Worm (Caenorhabditis elegans) whole organism, mixed stage, embryonic: ENCODE measurements around the gene trpp-1.

Experiments
- M03D4.4 ChIP-seq: sonication (generic microtip); optimal IDR thresholded peaks from 2 replicates; lab custom pipeline; 2017; ENCODE audit warnings: mild to moderate bottlenecking, missing genetic modification characterization, missing compliant biosample characterization
- bed-3 ChIP-seq: fragments of 200-800 bp; sonication (Bioruptor generic); optimal IDR thresholded peaks from 3 replicates; lab custom pipeline; 2018; ENCODE audit warnings: mild to moderate bottlenecking, missing genetic modification characterization, moderate library complexity, missing compliant biosample characterization
- ceh-39 ChIP-seq: fragments of 150-350 bp; optimal IDR thresholded peaks from 2 replicates; lab custom pipeline; 2014; ENCODE audit warnings: missing biosample characterization, missing genetic modification characterization
- ceh-43 ChIP-seq: fragments of 200-800 bp; sonication (Bioruptor generic); optimal IDR thresholded peaks from 2 replicates; lab custom pipeline; 2018; ENCODE audit warnings: mild to moderate bottlenecking, missing genetic modification characterization, moderate library complexity, missing compliant biosample characterization
- ces-1 ChIP-seq: fragments of 150-350 bp; optimal IDR thresholded peaks from 2 replicates; lab custom pipeline; 2014; ENCODE audit warnings: missing biosample characterization, missing genetic modification reagents, missing genetic modification characterization
- cnd-1 ChIP-seq: fragments of 200-800 bp; sonication (Bioruptor generic); optimal IDR thresholded peaks from 2 replicates; lab custom pipeline; 2018; ENCODE audit warnings: mild to moderate bottlenecking, missing genetic modification characterization, missing compliant biosample characterization
- drap-1 ChIP-seq: fragments of 200-800 bp; sonication (Bioruptor generic); optimal IDR thresholded peaks from 3 replicates; lab custom pipeline; 2018; ENCODE audit warnings: mild to moderate bottlenecking, missing genetic modification characterization, missing compliant biosample characterization
- elt-1 ChIP-seq: sonication (generic microtip); optimal IDR thresholded peaks from 2 replicates; lab custom pipeline; 2017; ENCODE audit warnings: missing genetic modification characterization, mild to moderate bottlenecking, missing compliant biosample characterization, antibody characterized with exemption, moderate library complexity, borderline replicate concordance; ENCODE audit not compliant: insufficient read depth
- elt-3 ChIP-seq: fragments of 150-350 bp; optimal IDR thresholded peaks from 2 replicates; lab custom pipeline; 2014; ENCODE audit warnings: missing biosample characterization, missing genetic modification characterization
- flh-1 ChIP-seq: fragments of 200-800 bp; sonication (Bioruptor generic); optimal IDR thresholded peaks from 2 replicates; lab custom pipeline; 2018; ENCODE audit warnings: mild to moderate bottlenecking, missing genetic modification characterization, moderate library complexity, missing compliant biosample characterization
- ham-2 ChIP-seq: fragments of 200-800 bp; sonication (Bioruptor generic); optimal IDR thresholded peaks from 2 replicates; lab custom pipeline; 2018; ENCODE audit warnings: mild to moderate bottlenecking, missing genetic modification characterization, missing compliant biosample characterization
- hlh-1 ChIP-seq: fragments of 150-350 bp; optimal IDR thresholded peaks from 2 replicates; lab custom pipeline; 2014; ENCODE audit warnings: missing biosample characterization, missing genetic modification reagents, missing genetic modification characterization
- lin-13 ChIP-seq: fragments of 150-350 bp; optimal IDR thresholded peaks from 2 replicates; lab custom pipeline; 2014; ENCODE audit warnings: missing biosample characterization, missing genetic modification characterization
- lin-32 ChIP-seq: fragments of 200-800 bp; sonication (Bioruptor generic); optimal IDR thresholded peaks from 2 replicates; lab custom pipeline; 2018; ENCODE audit warnings: mild to moderate bottlenecking, missing genetic modification characterization, missing compliant biosample characterization
- lsy-2 ChIP-seq: fragments of 150-350 bp; optimal IDR thresholded peaks from 2 replicates; lab custom pipeline; 2014; ENCODE audit warnings: missing biosample characterization, missing genetic modification characterization
- mep-1 ChIP-seq: fragments of 150-350 bp; optimal IDR thresholded peaks from 2 replicates; lab custom pipeline; 2017; ENCODE audit warnings: missing biosample characterization, missing genetic modification reagents, missing genetic modification characterization, inconsistent platforms
- mls-2 ChIP-seq: sonication (generic microtip); optimal IDR thresholded peaks from 2 replicates; lab custom pipeline; 2016; ENCODE audit warnings: mild to moderate bottlenecking, missing genetic modification characterization, moderate library complexity, missing compliant biosample characterization
- nhr-12 ChIP-seq: fragments of 150-350 bp; optimal IDR thresholded peaks from 2 replicates; lab custom pipeline; 2014; ENCODE audit warnings: missing biosample characterization, missing genetic modification characterization
- nhr-237 ChIP-seq: fragments of 150-350 bp; optimal IDR thresholded peaks from 2 replicates; lab custom pipeline; 2014; ENCODE audit warnings: missing biosample characterization, missing genetic modification characterization
- nhr-28 ChIP-seq: fragments of 150-350 bp; optimal IDR thresholded peaks from 2 replicates; lab custom pipeline; 2014; ENCODE audit warnings: missing biosample characterization, missing genetic modification characterization
- nhr-76 ChIP-seq: sonication (generic microtip); optimal IDR thresholded peaks from 2 replicates; lab custom pipeline; 2017; ENCODE audit warnings: missing biosample characterization, missing genetic modification characterization
- pha-4 ChIP-seq: fragments of 150-350 bp; optimal IDR thresholded peaks from 2 replicates; lab custom pipeline; 2018; ENCODE audit warnings: missing biosample characterization, missing genetic modification reagents, missing genetic modification characterization
- sem-2 ChIP-seq: fragments of 200-800 bp; sonication (Bioruptor generic); optimal IDR thresholded peaks from 2 replicates; lab custom pipeline; 2018; ENCODE audit warnings: mild to moderate bottlenecking, missing genetic modification characterization, missing compliant biosample characterization
- snpc-4 ChIP-seq: fragments of 150-350 bp; optimal IDR thresholded peaks from 2 replicates; lab custom pipeline; 2014; ENCODE audit warnings: missing biosample characterization, missing genetic modification characterization
- sptf-1 ChIP-seq: sonication (generic microtip); optimal IDR thresholded peaks from 2 replicates; lab custom pipeline; 2017; ENCODE audit warnings: mild to moderate bottlenecking, missing genetic modification characterization, moderate library complexity, missing compliant biosample characterization
- tbx-8 ChIP-seq: fragments of 200-800 bp; sonication (Bioruptor generic); optimal IDR thresholded peaks from 2 replicates; lab custom pipeline; 2018; ENCODE audit warnings: mild to moderate bottlenecking, missing genetic modification characterization, moderate library complexity, missing compliant biosample characterization
- unc-120 ChIP-seq: sonication (generic microtip); optimal IDR thresholded peaks from 2 replicates; lab custom pipeline; 2017; ENCODE audit warnings: missing genetic modification characterization, missing compliant biosample characterization; ENCODE audit not compliant: poor library complexity, severe bottlenecking
- unc-39 ChIP-seq: fragments of 150-350 bp; optimal IDR thresholded peaks from 2 replicates; lab custom pipeline; 2014; ENCODE audit warnings: missing biosample characterization, missing genetic modification characterization
- zip-8 ChIP-seq: fragments of 150-350 bp; optimal IDR thresholded peaks from 2 replicates; lab custom pipeline; 2014; ENCODE audit warnings: missing biosample characterization, missing genetic modification characterization
- ztf-11 ChIP-seq: fragments of 150-350 bp; optimal IDR thresholded peaks from 2 replicates; lab custom pipeline; 2014; ENCODE audit warnings: missing biosample characterization, missing genetic modification characterization

trpp-1 gene

ce11 chrV:156044-156869, 45.1 kb upstream of the trpp-1 start, which contains the start of gene ttb-1:
Gene ttb-1 (plus strand): TSS chrV:156819.
- TF ChIP-seq ham-2 = peak; percentile 12
- peak; percentile 20 for TF ChIP-seq ces-1 (GFP tag; lab: Kevin White, UChicago)
- no peak for TF ChIP-seq elt-1 (tag; lab: Kevin White, UChicago)
- TF ChIP-seq lsy-2 (tag; lab: Kevin White, UChicago) = peak; percentile 11

ce11 chrV:166687-167086, 34.7 kb upstream of the trpp-1 start, which contains the start of gene Y108G3AL.2:
Gene Y108G3AL.2 (plus strand): TSS chrV:166987.
- no peak for TF ChIP-seq lin-13 (tag; lab: Kevin White, UChicago)
- no peak for TF ChIP-seq ham-2
- no peak for TF ChIP-seq flh-1 (GFP tag; lab: Kevin White, UChicago)
- no peak for TF ChIP-seq sem-2 (GFP tag; lab: Kevin White, UChicago)
- no peak for TF ChIP-seq hlh-1
- TF ChIP-seq pha-4 (tag; lab: Kevin White, UChicago) = no peak
- no peak for TF ChIP-seq lin-32 (GFP tag; lab: Kevin White, UChicago)
- TF ChIP-seq ztf-11 (tag; lab: Kevin White, UChicago) = no peak
- TF ChIP-seq ceh-39 (tag; lab: Kevin White, UChicago) = no peak
- no peak for TF ChIP-seq zip-8
- TF ChIP-seq bed-3 = no peak
- TF ChIP-seq ceh-43 (GFP tag; lab: Kevin White, UChicago) = no peak
- TF ChIP-seq tbx-8 (GFP tag; lab: Kevin White, UChicago) = no peak
- TF ChIP-seq elt-3 = no peak
- TF ChIP-seq elt-1 (tag; lab: Kevin White, UChicago) = no peak
- no peak for TF ChIP-seq unc-39
- TF ChIP-seq nhr-76 (tag; lab: Kevin White, UChicago) = no peak

- no peak for TF ChIP-seq ztf-11 (tag; lab: Kevin White, UChicago)
These were observed 29.3 kb upstream of the trpp-1 start, which contains the start of gene cfap-36 for ce11 chrV:172110-172509. Gene cfap-36 (minus strand): TSS chrV:172210.

DNA sequence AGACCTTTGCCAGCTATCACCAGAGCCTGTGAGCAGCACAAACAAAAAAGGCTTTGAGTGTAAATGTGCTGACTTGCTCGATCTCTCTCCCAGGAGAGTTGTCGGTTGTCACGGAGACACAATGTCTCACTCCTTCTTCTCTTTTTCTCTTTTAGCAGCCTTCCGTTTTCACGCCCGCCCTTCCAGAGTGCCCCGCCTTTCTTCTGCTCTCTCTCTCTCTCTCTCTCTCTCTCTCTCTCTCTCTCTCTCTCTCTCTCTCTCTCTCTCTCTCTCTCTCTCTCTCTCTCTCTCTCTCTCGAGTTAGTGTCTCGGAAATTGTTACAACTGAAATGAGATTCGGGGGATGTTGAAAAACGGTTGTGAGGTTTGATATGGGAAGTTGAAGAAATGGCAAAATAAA, 28.0 kb upstream of the trpp-1 start:
- no peak for TF ChIP-seq unc-120 (tag; lab: Kevin White, UChicago)
- no peak for TF ChIP-seq cnd-1
- peak; percentile 5 for TF ChIP-seq M03D4.4

- no peak for TF ChIP-seq M03D4.4
- TF ChIP-seq nhr-28 (tag; lab: Kevin White, UChicago) = no peak
- TF ChIP-seq hlh-1 = no peak
- no peak for TF ChIP-seq zip-8
- TF ChIP-seq ztf-11 (tag; lab: Kevin White, UChicago) = no peak
- no peak for TF ChIP-seq elt-1 (tag; lab: Kevin White, UChicago)
- no peak for TF ChIP-seq sptf-1 (tag; lab: Kevin White, UChicago)
- TF ChIP-seq drap-1 = no peak
- no peak for TF ChIP-seq mls-2
- no peak for TF ChIP-seq elt-3
- no peak for TF ChIP-seq nhr-12
- no peak for TF ChIP-seq sem-2 (GFP tag; lab: Kevin White, UChicago)
- TF ChIP-seq snpc-4 (tag; lab: Kevin White, UChicago) = no peak
- TF ChIP-seq lin-13 (tag; lab: Kevin White, UChicago) = no peak
These were observed 26.9 kb upstream of the trpp-1 start for ce11 chrV:174520-174919.

DNA sequence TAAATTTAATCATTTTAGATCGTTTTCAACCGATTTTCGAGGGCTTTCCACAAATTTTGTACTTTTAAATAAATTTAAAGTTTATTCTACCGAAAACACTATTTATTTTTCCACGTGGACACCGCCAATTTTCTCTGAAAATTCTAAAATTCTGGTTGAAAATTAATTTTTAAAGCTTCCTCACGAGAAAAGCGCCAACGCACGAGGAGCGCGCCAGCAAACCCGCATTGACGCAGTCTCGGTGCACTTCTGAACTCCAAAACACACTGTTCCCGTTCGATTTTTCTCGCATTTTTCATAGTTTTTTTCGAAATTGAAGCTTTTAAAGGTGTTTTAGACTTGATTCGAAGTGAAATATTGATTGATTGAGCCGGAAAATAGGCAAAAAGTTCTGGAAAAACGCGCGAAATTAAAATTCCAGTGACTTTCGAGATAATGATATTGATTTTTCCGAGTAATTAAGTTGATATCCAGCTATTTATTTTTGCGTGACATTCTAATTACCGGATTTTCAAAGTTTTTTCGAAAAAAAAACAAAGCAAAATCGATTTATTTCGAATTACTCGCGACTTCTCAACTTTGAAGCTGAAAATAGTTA, 24.4 kb upstream of the trpp-1 start, which contains the start of gene cul-3:
TSS of gene cul-3 (plus strand) at position 548 of the 598 bp plus-strand sequence.
- peak; percentile 78 for TF ChIP-seq lin-13 (tag; lab: Kevin White, UChicago)
- peak; percentile 43 for TF ChIP-seq ces-1 (GFP tag; lab: Kevin White, UChicago)
- TF ChIP-seq sptf-1 (tag; lab: Kevin White, UChicago) = peak; percentile 22
- TF ChIP-seq nhr-237 (tag; lab: Kevin White, UChicago) = no peak
- no peak for TF ChIP-seq M03D4.4
- TF ChIP-seq lsy-2 (tag; lab: Kevin White, UChicago) = peak; percentile 14
- TF ChIP-seq mep-1 = peak; percentile 32
